ENCODE assay signal across 5 worm cellular contexts in genomic region chrX:8819815-8820415, ce11.
TF ChIP-seq lines count a peak whose summit lies in the region.

No protein-coding gene starts in this region.

TF ChIP-seq in whole organism, L1 larva, 84 proteins besides CTCF, POLR2A, EP300 and RAD21:
- no peak for TF ChIP-seq mef-2 (tag; optimal IDR thresholded peaks at IDR 0.05; lab: Kevin White, UChicago)
- TF ChIP-seq alr-1 (tag; optimal IDR thresholded peaks at IDR 0.05; lab: Kevin White, UChicago; ENCODE audit: borderline replicate concordance) = no peak
- TF ChIP-seq zag-1 (tag; optimal IDR thresholded peaks at IDR 0.05; lab: Kevin White, UChicago) = no peak
- no peak for TF ChIP-seq vab-15 (tag; optimal IDR thresholded peaks at IDR 0.05; lab: Kevin White, UChicago)
- TF ChIP-seq grh-1 (GFP tag; IDR thresholded peaks at IDR 0.05; lab: Robert Waterston, UW) = peak; percentile 16; the same call in 1 of the 2 replicates
- peak; percentile 5 for TF ChIP-seq blmp-1 (tag; optimal IDR thresholded peaks at IDR 0.05; lab: Kevin White, UChicago)
- TF ChIP-seq jun-1 (tag; optimal IDR thresholded peaks at IDR 0.05; lab: Kevin White, UChicago) = no peak
- no peak for TF ChIP-seq efl-1 (optimal IDR thresholded peaks at IDR 0.05; lab: Kevin White, UChicago)
- peak in 1 of 2 experiments; percentile 36 for TF ChIP-seq efl-1 (GFP tag; optimal IDR thresholded peaks at IDR 0.05 in 1 of 2; lab: Kevin White, UChicago)
- TF ChIP-seq pag-3 (tag; optimal IDR thresholded peaks at IDR 0.05; lab: Kevin White, UChicago; ENCODE audit: borderline replicate concordance, insufficient read depth) = no peak
- no peak for TF ChIP-seq sup-37 (GFP tag; optimal IDR thresholded peaks at IDR 0.05; lab: Kevin White, UChicago)

TF ChIP-seq in whole organism, L2 larva, 48 proteins besides CTCF, POLR2A, EP300 and RAD21:
- TF ChIP-seq sma-3 (GFP tag; optimal IDR thresholded peaks at IDR 0.05; lab: Kevin White, UChicago) (peak; percentile 14), nhr-21 (tag; optimal IDR thresholded peaks at IDR 0.05; lab: Kevin White, UChicago) (peak; percentile 62), lin-13 (GFP tag; optimal IDR thresholded peaks at IDR 0.05; lab: Kevin White, UChicago) (no peak)

TF ChIP-seq in whole organism, L3 larva, 47 proteins besides CTCF, POLR2A, EP300 and RAD21:
- TF ChIP-seq nhr-43 (tag; optimal IDR thresholded peaks at IDR 0.05; lab: Kevin White, UChicago; ENCODE audit: poor library complexity, severe bottlenecking) (peak; percentile 52), lsy-12 (tag; optimal IDR thresholded peaks at IDR 0.05; lab: Kevin White, UChicago) (no peak), nhr-25 (tag; optimal IDR thresholded peaks at IDR 0.05; lab: Kevin White, UChicago) (peak; percentile 22), pha-4 (tag; optimal IDR thresholded peaks at IDR 0.05; lab: Kevin White, UChicago) (no peak), elt-2 (tag; optimal IDR thresholded peaks at IDR 0.05; lab: Kevin White, UChicago) (peak; percentile 14)

TF ChIP-seq in whole organism, L4 larva, 104 proteins besides CTCF, POLR2A, EP300 and RAD21 (continues in another document):
- no peak for TF ChIP-seq R02D3.7 (tag; optimal IDR thresholded peaks at IDR 0.05; lab: Kevin White, UChicago)
- TF ChIP-seq lin-15B (tag; optimal IDR thresholded peaks at IDR 0.05; lab: Kevin White, UChicago) = no peak
- no peak for TF ChIP-seq zag-1 (tag; optimal IDR thresholded peaks at IDR 0.05; lab: Kevin White, UChicago)
- no peak for TF ChIP-seq mdt-29 (GFP tag; IDR thresholded peaks at IDR 0.05; lab: Robert Waterston, UW)
- no peak for TF ChIP-seq pqm-1 (tag; optimal IDR thresholded peaks at IDR 0.05; lab: Kevin White, UChicago)
- no peak for TF ChIP-seq ZK546.5 (tag; optimal IDR thresholded peaks at IDR 0.05; lab: Kevin White, UChicago)
- TF ChIP-seq php-3 (GFP tag; IDR thresholded peaks at IDR 0.05; lab: Robert Waterston, UW) = peak; percentile 69; the same call in 1 of the 2 replicates
- TF ChIP-seq spr-3 (GFP tag; optimal IDR thresholded peaks at IDR 0.05; lab: Kevin White, UChicago) = no peak
- no peak for TF ChIP-seq nhr-6 (tag; optimal IDR thresholded peaks at IDR 0.05; lab: Kevin White, UChicago)
- no peak for TF ChIP-seq zfp-2 (tag; optimal IDR thresholded peaks at IDR 0.05; lab: Kevin White, UChicago)
- peak; percentile 4 for TF ChIP-seq spr-1 (tag; optimal IDR thresholded peaks at IDR 0.05; lab: Kevin White, UChicago)
- no peak for TF ChIP-seq attf-4 (tag; optimal IDR thresholded peaks at IDR 0.05; lab: Kevin White, UChicago)
- no peak for TF ChIP-seq ztf-11 (tag; optimal IDR thresholded peaks at IDR 0.05; lab: Kevin White, UChicago)
- TF ChIP-seq nhr-25 (tag; optimal IDR thresholded peaks at IDR 0.05; lab: Kevin White, UChicago; ENCODE audit: borderline replicate concordance, insufficient read depth) = no peak
- TF ChIP-seq rbr-2 (tag; optimal IDR thresholded peaks at IDR 0.05; lab: Kevin White, UChicago) = peak; percentile 0
- no peak for TF ChIP-seq ZK337.2 (GFP tag; IDR thresholded peaks at IDR 0.05; lab: Robert Waterston, UW)
- TF ChIP-seq mxl-2 (GFP tag; conservative IDR thresholded peaks at IDR 0.05; lab: Robert Waterston, UW) = no peak
- TF ChIP-seq ceh-44 (GFP tag; IDR thresholded peaks at IDR 0.05; lab: Robert Waterston, UW) = no peak
- no peak for TF ChIP-seq F37D6.2 (tag; optimal IDR thresholded peaks at IDR 0.05; lab: Kevin White, UChicago)
- no peak for TF ChIP-seq daf-12 (tag; optimal IDR thresholded peaks at IDR 0.05; lab: Kevin White, UChicago)
- TF ChIP-seq tag-97 (GFP tag; IDR thresholded peaks at IDR 0.05; lab: Robert Waterston, UW) = no peak
- TF ChIP-seq hmg-1.1 (GFP tag; IDR thresholded peaks at IDR 0.05; lab: Robert Waterston, UW) = no peak
- no peak for TF ChIP-seq lin-13 (GFP tag; optimal IDR thresholded peaks at IDR 0.05; lab: Kevin White, UChicago)
- TF ChIP-seq zfp-3 (GFP tag; conservative IDR thresholded peaks at IDR 0.05; lab: Robert Waterston, UW) = no peak
- TF ChIP-seq tra-1 (GFP tag; IDR thresholded peaks at IDR 0.05; lab: Robert Waterston, UW) = 0 out of 2 replicates have a peak, but pooled peaks have one; percentile 30
- TF ChIP-seq mxl-3 (GFP tag; optimal IDR thresholded peaks at IDR 0.05; lab: Kevin White, UChicago) = peak; percentile 7
- TF ChIP-seq snpc-1.2 (GFP tag; IDR thresholded peaks at IDR 0.05; lab: Robert Waterston, UW) = peak; percentile 58; the same call in 1 of the 2 replicates
- TF ChIP-seq lir-3 (tag; optimal IDR thresholded peaks at IDR 0.05; lab: Kevin White, UChicago) = peak; percentile 44
- no peak for TF ChIP-seq ceh-82 (tag; optimal IDR thresholded peaks at IDR 0.05; lab: Kevin White, UChicago)
- TF ChIP-seq dmd-9 (GFP tag; IDR thresholded peaks at IDR 0.05; lab: Robert Waterston, UW) = no peak
- TF ChIP-seq unc-62 (GFP tag; optimal IDR thresholded peaks at IDR 0.05 in 1 of 2; lab: Kevin White, UChicago) = peak in 1 of 2 experiments; percentile 11
- no peak for TF ChIP-seq unc-62 (tag; optimal IDR thresholded peaks at IDR 0.05; lab: Kevin White, UChicago)
- TF ChIP-seq hlh-11 (tag; optimal IDR thresholded peaks at IDR 0.05; lab: Kevin White, UChicago) = peak; percentile 17
- TF ChIP-seq nhr-10 (tag; optimal IDR thresholded peaks at IDR 0.05; lab: Kevin White, UChicago) = no peak
- TF ChIP-seq jun-1 (tag; optimal IDR thresholded peaks at IDR 0.05; lab: Kevin White, UChicago) = no peak
- no peak for TF ChIP-seq nhr-42 (GFP tag; IDR thresholded peaks at IDR 0.05; lab: Robert Waterston, UW)
- 0 out of 2 replicates have a peak, but pooled peaks have one; percentile 67 for TF ChIP-seq Y105C5A.15 (GFP tag; IDR thresholded peaks at IDR 0.05; lab: Robert Waterston, UW)

TF ChIP-seq in whole organism, young adult, 124 proteins besides CTCF, POLR2A, EP300 and RAD21 (continues in another document):
- peak; percentile 75 for TF ChIP-seq die-1 (tag; optimal IDR thresholded peaks at IDR 0.05; lab: Kevin White, UChicago)
- TF ChIP-seq Y95B8A.8 (GFP tag; IDR thresholded peaks at IDR 0.05; lab: Robert Waterston, UW) = no peak
- TF ChIP-seq dpl-1 (GFP tag; optimal IDR thresholded peaks at IDR 0.05; lab: Kevin White, UChicago) = no peak
- no peak for TF ChIP-seq ccch-3 (GFP tag; optimal IDR thresholded peaks at IDR 0.05; lab: Kevin White, UChicago)
- TF ChIP-seq mcd-1 (GFP tag; IDR thresholded peaks at IDR 0.05; lab: Robert Waterston, UW) = no peak; the same call in 1 of the 2 replicates
- no peak for TF ChIP-seq ceh-27 (GFP tag; optimal IDR thresholded peaks at IDR 0.05; lab: Kevin White, UChicago)
- no peak for TF ChIP-seq bed-1 (GFP tag; IDR thresholded peaks at IDR 0.05; lab: Robert Waterston, UW)
- no peak for TF ChIP-seq madf-8 (GFP tag; conservative IDR thresholded peaks at IDR 0.05; lab: Robert Waterston, UW)
- TF ChIP-seq mxl-1 (tag; optimal IDR thresholded peaks at IDR 0.05; lab: Kevin White, UChicago) = no peak
- peak; percentile 43 for TF ChIP-seq snpc-3.4 (tag; optimal IDR thresholded peaks at IDR 0.05; lab: Kevin White, UChicago)
- TF ChIP-seq zim-3 (tag; optimal IDR thresholded peaks at IDR 0.05; lab: Kevin White, UChicago) = no peak
- peak; percentile 56 for TF ChIP-seq hmg-1.2 (GFP tag; IDR thresholded peaks at IDR 0.05; lab: Robert Waterston, UW)
- TF ChIP-seq nhr-120 (GFP tag; IDR thresholded peaks at IDR 0.05; lab: Robert Waterston, UW) = no peak
- TF ChIP-seq ama-1 (optimal IDR thresholded peaks at IDR 0.05; lab: Kevin White, UChicago) = no peak
- TF ChIP-seq ama-1 (GFP tag; optimal IDR thresholded peaks at IDR 0.05; lab: Kevin White, UChicago) = peak in 1 of 2 experiments; percentile 14
- 0 out of 2 replicates have a peak, but pooled peaks have one; percentile 52 for TF ChIP-seq pbrm-1 (GFP tag; IDR thresholded peaks at IDR 0.05; lab: Robert Waterston, UW)
- TF ChIP-seq sptf-2 (GFP tag; optimal IDR thresholded peaks at IDR 0.05; lab: Kevin White, UChicago) = no peak
- TF ChIP-seq mel-28 (tag; optimal IDR thresholded peaks at IDR 0.05; lab: Kevin White, UChicago; ENCODE audit: borderline replicate concordance) = no peak
- no peak for TF ChIP-seq let-526 (GFP tag; IDR thresholded peaks at IDR 0.05; lab: Robert Waterston, UW)
- no peak for TF ChIP-seq C06A6.2 (GFP tag; conservative IDR thresholded peaks at IDR 0.05; lab: Robert Waterston, UW)
- TF ChIP-seq rec-8 (tag; optimal IDR thresholded peaks at IDR 0.05; lab: Kevin White, UChicago) = no peak
- TF ChIP-seq somi-1 (GFP tag; optimal IDR thresholded peaks at IDR 0.05; lab: Kevin White, UChicago) = no peak
- TF ChIP-seq zfh-2 (GFP tag; conservative IDR thresholded peaks at IDR 0.05; lab: Robert Waterston, UW) = no peak
- no peak for TF ChIP-seq Y53F4B.3 (GFP tag; IDR thresholded peaks at IDR 0.05; lab: Robert Waterston, UW)
- peak; percentile 42 for TF ChIP-seq snpc-4 (GFP tag; optimal IDR thresholded peaks at IDR 0.05; lab: Kevin White, UChicago)
- peak in 1 of 4 experiments; percentile 64 for TF ChIP-seq snpc-4 (tag; optimal IDR thresholded peaks at IDR 0.05; lab: Kevin White, UChicago)
- no peak for TF ChIP-seq repo-1 (tag; optimal IDR thresholded peaks at IDR 0.05; lab: Kevin White, UChicago)
- no peak for TF ChIP-seq hrde-1 (tag; optimal IDR thresholded peaks at IDR 0.05; lab: Kevin White, UChicago; ENCODE audit: borderline replicate concordance)
- TF ChIP-seq unc-62 (GFP tag; optimal IDR thresholded peaks at IDR 0.05; lab: Kevin White, UChicago) = no peak
- TF ChIP-seq B0035.1 (tag; optimal IDR thresholded peaks at IDR 0.05; lab: Kevin White, UChicago) = no peak
- peak; percentile 56 for TF ChIP-seq ZK185.1 (tag; optimal IDR thresholded peaks at IDR 0.05; lab: Kevin White, UChicago; ENCODE audit: poor library complexity, severe bottlenecking)
- no peak for TF ChIP-seq hlh-12 (tag; optimal IDR thresholded peaks at IDR 0.05; lab: Kevin White, UChicago)
- TF ChIP-seq tbp1 (GFP tag; optimal IDR thresholded peaks at IDR 0.05; lab: Kevin White, UChicago) = peak; percentile 87
- TF ChIP-seq Y79H2A.3 (GFP tag; conservative IDR thresholded peaks at IDR 0.05; lab: Robert Waterston, UW) = no peak
- no peak for TF ChIP-seq sdz-38 (tag; optimal IDR thresholded peaks at IDR 0.05; lab: Kevin White, UChicago)
- no peak for TF ChIP-seq F22D6.2 (tag; optimal IDR thresholded peaks at IDR 0.05; lab: Kevin White, UChicago)
- no peak for TF ChIP-seq aptf-3 (GFP tag; IDR thresholded peaks at IDR 0.05; lab: Robert Waterston, UW)
- no peak for TF ChIP-seq tbx-9 (tag; optimal IDR thresholded peaks at IDR 0.05; lab: Kevin White, UChicago; ENCODE audit: borderline replicate concordance)
- no peak for TF ChIP-seq ceh-79 (tag; optimal IDR thresholded peaks at IDR 0.05; lab: Kevin White, UChicago)
- no peak for TF ChIP-seq egl-18 (GFP tag; IDR thresholded peaks at IDR 0.05; lab: Robert Waterston, UW)
- no peak for TF ChIP-seq madf-6 (GFP tag; IDR thresholded peaks at IDR 0.05; lab: Robert Waterston, UW)
- TF ChIP-seq let-607 (tag; optimal IDR thresholded peaks at IDR 0.05; lab: Kevin White, UChicago) = peak in 1 of 2 experiments; percentile 43
- TF ChIP-seq ekl-4 (GFP tag; IDR thresholded peaks at IDR 0.05; lab: Robert Waterston, UW) = no peak
